Fruit fly (Drosophila melanogaster) whole organism, embryonic: ENCODE results near the gene Cpr64Ad.

Experiments used
- Bgb ChIP-seq: fragments of 200-800 bp; sonication (Bioruptor generic); IDR thresholded peaks from 2 replicates; pipeline ENCODE4 v1.3.6; 2022; ENCODE audit warnings: missing biosample characterization, missing genetic modification characterization; ENCODE audit not compliant: partially characterized antibody
- E2f1 ChIP-seq: fragments of 200-800 bp; sonication (Bioruptor generic); IDR thresholded peaks from 2 replicates; pipeline ENCODE4 v1.3.6; 2022; ENCODE audit warnings: missing biosample characterization, missing genetic modification characterization
- Fer2 ChIP-seq: fragments of 200-800 bp; sonication (Bioruptor generic); optimal IDR thresholded peaks from 2 replicates; lab custom pipeline; 2018; ENCODE audit warnings: missing biosample characterization, mild to moderate bottlenecking, missing genetic modification characterization, moderate library complexity
- NK7.1 ChIP-seq: fragments of 200-800 bp; sonication (Bioruptor generic); optimal IDR thresholded peaks from 3 replicates; lab custom pipeline; 2016; ENCODE audit warnings: missing biosample characterization, missing genetic modification characterization
- hkb ChIP-seq, 2 experiments: fragments of 200-800 bp in 1 of 2; fragments of >200 bp in 1 of 2; sonication (Bioruptor generic) in 1 of 2; IDR thresholded peaks in 1 of 2; optimal IDR thresholded peaks in 1 of 2; 2 replicates each; pipeline versions ENCODE4 v1.3.6 to Lab custom; 2017 to 2022; ENCODE audit warnings: missing biosample characterization in 1 of 2, missing genetic modification characterization in 1 of 2
- pan ChIP-seq, 4 experiments: fragments of >200 bp in 3 of 4; fragments of 200-800 bp in 1 of 4; sonication (Bioruptor generic) in 1 of 4; optimal IDR thresholded peaks in 3 of 4; IDR thresholded peaks in 1 of 4; 2 replicates each; pipeline versions ENCODE4 v1.3.6 to Lab custom; 2017 to 2022; ENCODE audit warnings: missing biosample characterization in 2 of 4, missing genetic modification characterization in 2 of 4, mixed read lengths in 1 of 4
- sim ChIP-seq: fragments of 200-800 bp; sonication (Bioruptor generic); IDR thresholded peaks from 2 replicates; pipeline ENCODE4 v1.3.6; 2022; ENCODE audit warnings: missing biosample characterization, missing genetic modification characterization
- tio ChIP-seq: fragments of 200-800 bp; sonication (Bioruptor generic); optimal IDR thresholded peaks from 2 replicates; lab custom pipeline; 2017; ENCODE audit warnings: missing biosample characterization, missing genetic modification characterization, inconsistent platforms

DNA sequence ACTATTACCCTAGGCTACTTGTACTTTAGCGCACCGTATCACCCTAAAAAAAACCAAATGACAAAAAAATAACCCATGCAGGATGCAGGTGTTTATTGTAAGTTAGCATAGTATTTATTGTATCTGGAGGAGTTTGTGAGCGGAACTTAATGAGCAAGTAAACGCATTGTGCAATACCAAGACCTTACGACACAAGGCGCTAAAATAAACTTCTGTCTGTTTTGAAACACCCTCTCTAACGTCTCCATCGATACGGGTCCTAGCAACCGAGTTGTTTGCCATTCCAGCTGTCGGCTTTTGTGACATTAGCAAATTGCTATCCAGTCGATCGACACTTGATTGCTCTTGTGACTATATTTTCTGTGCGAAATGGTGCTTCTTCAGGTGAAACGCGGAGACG is 41.6 kb upstream of the Cpr64Ad start, which contains the start of gene CG18675:
- TF ChIP-seq pan (optimal IDR thresholded peaks at IDR 0.05; lab: Kevin White, UChicago) (no peak), pan (GFP tag; optimal IDR thresholded peaks at IDR 0.05 in 1 of 2, IDR thresholded peaks at IDR 0.05 in 1 of 2) (no peak), Fer2 (no peak), hkb (optimal IDR thresholded peaks at IDR 0.05; lab: Kevin White, UChicago) (no peak), hkb (GFP tag; IDR thresholded peaks at IDR 0.05; lab: Robert Waterston, UW) (no peak), tio (GFP tag; lab: Kevin White, UChicago) (no peak), NK7.1 (GFP tag; lab: Kevin White, UChicago) (no peak), E2f1 (GFP tag; lab: Robert Waterston, UW) (no peak), Bgb (GFP tag; lab: Robert Waterston, UW) (no peak), sim (GFP tag; lab: Robert Waterston, UW) (no peak)
